Worm (Caenorhabditis elegans): ENCODE data around the gene lit-1.

- no peak for TF ChIP-seq ceh-8 (GFP tag; optimal IDR thresholded peaks at IDR 0.05)
- no peak for TF ChIP-seq xbp-1 (tag; optimal IDR thresholded peaks at IDR 0.05)
- TF ChIP-seq fkh-4 (tag; optimal IDR thresholded peaks at IDR 0.05; ENCODE audit: borderline replicate concordance), result no peak
- TF ChIP-seq snpc-4 (tag; optimal IDR thresholded peaks at IDR 0.05), result no peak
- TF ChIP-seq lin-13 (GFP tag; optimal IDR thresholded peaks at IDR 0.05), result no peak
- TF ChIP-seq isw-1 (GFP tag; IDR thresholded peaks at IDR 0.05), result no peak
- TF ChIP-seq zag-1 (tag; optimal IDR thresholded peaks at IDR 0.05), result no peak
- no peak for TF ChIP-seq ztf-11 (tag; optimal IDR thresholded peaks at IDR 0.05)
Observed at ce11 chrIII:13732665-13733064, 30.9 kb downstream of the lit-1 start.

All from whole organism, L1 larva.